Fruit fly (Drosophila melanogaster) whole organism: Measurements from ENCODE around the gene STUB1.

ENCODE experiments used
- CG8478 ChIP-seq: fragments of >200 bp; optimal IDR thresholded peaks from 2 replicates; lab custom pipeline; 2018; ENCODE audit warnings: inconsistent platforms
- Dll ChIP-seq: fragments of >200 bp; optimal IDR thresholded peaks from 2 replicates; lab custom pipeline; 2017
- EcR ChIP-seq, 2 experiments: fragments of >200 bp; optimal IDR thresholded peaks; 2 replicates each; lab custom pipeline; 2017; ENCODE audit warnings: missing biosample characterization in 2 of 2, missing genetic modification characterization in 2 of 2, missing genetic modification reagents in 2 of 2
- pan ChIP-seq: fragments of >200 bp; optimal IDR thresholded peaks from 2 replicates; lab custom pipeline; 2017
- psq ChIP-seq: fragments of >200 bp; optimal IDR thresholded peaks from 2 replicates; lab custom pipeline; 2017
- usp ChIP-seq: fragments of >200 bp; optimal IDR thresholded peaks from 2 replicates; lab custom pipeline; 2017; ENCODE audit warnings: missing biosample characterization, missing genetic modification characterization, mixed read lengths

The STUB1 gene

DNA sequence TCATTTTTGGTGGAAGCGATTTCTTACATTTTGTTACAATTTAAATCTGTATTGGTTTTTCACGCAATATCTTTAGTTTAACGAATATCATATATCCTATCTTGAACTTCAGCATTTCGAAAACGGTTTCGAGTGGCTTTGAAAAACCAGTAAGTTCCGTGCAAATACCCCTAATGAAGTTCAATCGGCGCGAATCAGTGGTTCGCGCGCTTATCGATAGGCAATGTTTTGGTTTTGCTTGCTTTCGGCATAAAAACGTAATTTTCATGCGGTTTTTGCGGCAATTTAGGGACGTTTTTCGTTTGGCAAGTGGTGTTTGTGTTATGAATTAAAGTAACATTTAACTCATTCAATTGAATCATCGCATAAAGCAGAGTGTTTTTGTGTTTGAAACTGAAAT lies 39.5 kb downstream of the STUB1 start, which contains the start of gene RluA-2:
Gene RluA-2 (plus strand): TSS at position 195 of the 400 bp plus-strand sequence.
- no peak for TF ChIP-seq pan (lab: Kevin White, UChicago)
- TF ChIP-seq Dll, result no peak
- TF ChIP-seq CG8478, result no peak
- TF ChIP-seq EcR (GFP tag; optimal IDR thresholded peaks at IDR 0.05; lab: Kevin White, UChicago), result no peak
- TF ChIP-seq psq (lab: Kevin White, UChicago), result no peak
- no peak for TF ChIP-seq usp (GFP tag; lab: Kevin White, UChicago)

DNA sequence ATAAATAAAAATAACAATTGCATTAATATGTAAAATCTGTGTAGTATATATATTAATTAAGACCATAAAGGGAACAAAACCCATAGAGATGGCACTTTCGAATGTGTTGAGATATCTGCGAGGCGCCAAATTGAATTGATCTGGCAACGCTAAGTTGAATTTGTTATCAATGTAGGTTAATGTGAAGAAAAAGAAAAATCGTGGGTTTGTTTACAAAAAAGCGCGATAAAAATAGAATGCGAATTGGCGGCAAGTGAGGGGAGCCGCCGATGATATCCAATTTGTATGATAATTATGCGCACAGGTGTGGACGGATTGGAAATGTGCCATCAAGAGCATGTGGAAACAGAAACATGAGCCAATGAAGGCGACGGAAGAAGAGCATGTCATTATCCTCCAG lies 42.5 kb downstream of the STUB1 start:
- TF ChIP-seq psq (lab: Kevin White, UChicago), result no peak
- TF ChIP-seq EcR (GFP tag; optimal IDR thresholded peaks at IDR 0.05; lab: Kevin White, UChicago), result no peak
- no peak for TF ChIP-seq CG8478
- no peak for TF ChIP-seq pan (lab: Kevin White, UChicago)
- TF ChIP-seq Dll, result no peak
- no peak for TF ChIP-seq usp (GFP tag; lab: Kevin White, UChicago)

DNA sequence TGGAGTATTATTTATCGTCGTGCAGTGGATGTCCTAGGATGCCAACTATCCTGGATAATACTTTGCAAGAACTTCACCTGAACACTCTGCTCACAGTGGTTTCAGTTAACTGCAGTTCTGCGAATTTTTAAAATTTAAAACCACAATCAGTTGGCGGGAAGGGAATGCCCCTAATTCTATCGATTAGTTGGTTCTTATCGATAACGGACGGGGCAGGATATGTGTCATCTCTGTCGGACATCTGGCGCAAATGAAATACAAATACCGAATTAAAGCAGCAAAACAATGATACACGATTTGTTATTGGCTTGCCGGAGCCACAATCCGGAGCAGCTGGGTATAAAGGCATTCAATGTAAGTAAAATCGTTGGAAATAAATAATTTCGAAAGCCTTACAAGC lies 45.7 kb downstream of the STUB1 start, which contains the start of gene Grip75:
Gene Grip75 (plus strand): TSS at position 223 of the 400 bp plus-strand sequence.
- TF ChIP-seq CG8478 (no peak), Dll (no peak), pan (lab: Kevin White, UChicago) (no peak), psq (lab: Kevin White, UChicago) (no peak), usp (GFP tag; lab: Kevin White, UChicago) (no peak)

DNA sequence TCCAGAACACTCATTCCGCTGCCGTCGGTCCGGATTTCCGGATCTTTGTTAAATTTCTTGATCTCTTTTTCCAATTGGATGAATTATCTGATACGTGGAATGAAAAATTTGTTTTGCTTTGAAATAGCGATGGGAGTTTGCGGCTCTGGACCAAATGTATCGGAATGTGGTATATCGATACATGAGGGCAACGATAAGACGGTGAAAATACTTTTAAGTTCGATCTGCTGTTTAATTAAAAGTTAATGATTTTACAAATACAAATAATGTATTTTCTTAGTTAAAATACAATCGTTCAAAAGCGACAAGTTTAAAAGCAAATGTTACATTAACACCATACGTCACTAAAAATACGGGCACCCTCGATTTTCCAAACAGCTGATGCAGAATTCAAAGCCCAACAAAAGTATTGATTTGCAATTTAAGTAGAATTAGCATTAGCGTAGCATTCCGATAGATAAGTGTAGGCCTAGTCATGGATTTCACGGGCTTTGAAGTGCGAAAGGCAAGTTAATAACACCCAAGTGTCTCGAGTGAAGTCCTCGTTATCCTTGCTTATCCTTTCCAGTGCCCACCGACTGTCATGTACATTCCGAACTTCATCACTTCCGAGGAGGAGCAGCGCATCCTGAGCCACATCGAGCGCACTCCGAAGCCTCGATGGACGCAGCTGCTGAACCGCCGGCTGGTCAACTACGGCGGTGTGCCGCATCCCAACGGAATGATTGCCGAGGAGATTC lies 51.3 kb downstream of the STUB1 start, which contains the start of the genes Cog4 and CG6144:
Gene Cog4 (minus strand): TSS at position 139 of the 740 bp plus-strand sequence.
Gene CG6144 (plus strand): TSS at position 211 of the 740 bp plus-strand sequence.
- TF ChIP-seq pan (lab: Kevin White, UChicago), result no peak
- TF ChIP-seq Dll, result no peak
- TF ChIP-seq usp (GFP tag; lab: Kevin White, UChicago), result no peak
- no peak for TF ChIP-seq psq (lab: Kevin White, UChicago)
- no peak for TF ChIP-seq EcR (GFP tag; optimal IDR thresholded peaks at IDR 0.05; lab: Kevin White, UChicago)
- TF ChIP-seq CG8478, result no peak
